Fruit fly (Drosophila melanogaster) whole organism, embryonic: ENCODE data around the gene CG1354.

Experiments used
- CG11456 ChIP-seq: fragments of 200-800 bp; sonication (Bioruptor generic); IDR thresholded peaks from 3 replicates; pipeline ENCODE4 v1.3.6; 2022; ENCODE audit warnings: missing biosample characterization, missing genetic modification characterization
- CG12104 ChIP-seq: fragments of 200-800 bp; sonication (Bioruptor generic); optimal IDR thresholded peaks from 3 replicates; lab custom pipeline; 2016; ENCODE audit warnings: missing biosample characterization, missing genetic modification characterization
- CG15073 ChIP-seq: fragments of 200-800 bp; sonication (Bioruptor generic); optimal IDR thresholded peaks from 2 replicates; lab custom pipeline; 2016; ENCODE audit warnings: missing biosample characterization, missing genetic modification characterization
- Lpt ChIP-seq: fragments of >200 bp; optimal IDR thresholded peaks from 2 replicates; lab custom pipeline; 2018; ENCODE audit warnings: missing biosample characterization, missing genetic modification characterization
- Oaz ChIP-seq: fragments of 200-800 bp; sonication (Bioruptor generic); IDR thresholded peaks from 2 replicates; pipeline ENCODE4 v1.3.6; 2022; ENCODE audit warnings: missing biosample characterization, missing genetic modification characterization
- Rfx ChIP-seq: fragments of 200-800 bp; sonication (Bioruptor generic); IDR thresholded peaks from 2 replicates; pipeline ENCODE4 v1.3.6; 2022; ENCODE audit warnings: missing biosample characterization, missing genetic modification characterization
- bcd ChIP-seq: fragments of 200-800 bp; sonication (Bioruptor generic); optimal IDR thresholded peaks from 2 replicates; lab custom pipeline; 2017; ENCODE audit warnings: missing biosample characterization, mild to moderate bottlenecking, missing genetic modification characterization
- corto ChIP-seq: fragments of 200-800 bp; sonication (Bioruptor generic); optimal IDR thresholded peaks from 2 replicates; lab custom pipeline; 2016; ENCODE audit warnings: missing biosample characterization, mild to moderate bottlenecking, missing genetic modification characterization, moderate library complexity
- psq ChIP-seq: fragments of 200-800 bp; sonication (Bioruptor generic); optimal IDR thresholded peaks from 2 replicates; lab custom pipeline; 2017; ENCODE audit warnings: missing biosample characterization, missing genetic modification characterization
- sima ChIP-seq: fragments of 200-800 bp; sonication (Bioruptor generic); optimal IDR thresholded peaks from 2 replicates; lab custom pipeline; 2016; ENCODE audit warnings: missing biosample characterization, missing genetic modification characterization
- unpg ChIP-seq: fragments of 200-800 bp; sonication (Bioruptor generic); optimal IDR thresholded peaks from 3 replicates; lab custom pipeline; 2018; ENCODE audit warnings: missing biosample characterization, mild to moderate bottlenecking, missing genetic modification characterization, moderate library complexity

DNA sequence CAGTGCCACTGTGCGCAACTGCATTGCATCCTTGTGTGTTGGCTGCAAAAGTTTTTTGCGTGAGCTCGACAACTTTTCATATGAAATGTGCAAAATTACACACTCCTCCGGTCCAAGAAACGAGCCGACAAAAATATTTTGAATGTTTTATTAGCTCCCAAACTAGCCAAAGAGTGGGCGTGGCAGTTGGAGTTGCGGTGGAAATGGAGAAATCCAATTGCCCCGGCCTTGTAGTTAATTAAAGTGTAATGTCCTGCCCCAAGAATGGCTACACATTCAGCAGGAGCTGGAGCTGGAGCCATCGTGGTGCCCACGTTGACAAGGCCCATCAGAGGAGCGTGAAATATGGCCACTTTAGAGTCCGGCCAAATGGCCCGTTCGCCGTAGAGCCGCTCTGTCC lies 4.4 kb downstream of the CG1354 start, which contains the start of gene CARPB:
- TF ChIP-seq CG12104 (GFP tag; lab: Kevin White, UChicago), result no peak
- TF ChIP-seq psq (GFP tag; lab: Kevin White, UChicago), result no peak
- TF ChIP-seq Rfx (GFP tag; lab: Robert Waterston, UW), result no peak
- TF ChIP-seq corto (GFP tag; lab: Kevin White, UChicago), result no peak
- no peak for TF ChIP-seq CG15073 (GFP tag; lab: Kevin White, UChicago)
- TF ChIP-seq unpg (GFP tag; lab: Kevin White, UChicago), result no peak
- no peak for TF ChIP-seq bcd (GFP tag; lab: Kevin White, UChicago)
- TF ChIP-seq CG11456 (GFP tag; lab: Robert Waterston, UW), result no peak
- TF ChIP-seq Lpt (GFP tag; lab: Kevin White, UChicago), result no peak
- no peak for TF ChIP-seq sima (GFP tag; lab: Kevin White, UChicago)
- no peak for TF ChIP-seq Oaz (GFP tag; lab: Robert Waterston, UW)
